Fruit fly (Drosophila melanogaster): ENCODE data around the gene dmt.

The dmt gene

dm6 chr3R:9701148-9701703 lies 9.7 kb upstream of the dmt start (continued):
- TF ChIP-seq pho (GFP tag; optimal IDR thresholded peaks at IDR 0.05) (peak; percentile 44), abd-A (tag; optimal IDR thresholded peaks at IDR 0.05) (peak; percentile 3), CG2120 (GFP tag; optimal IDR thresholded peaks at IDR 0.05) (peak; percentile 38), mirr (GFP tag; optimal IDR thresholded peaks at IDR 0.05) (peak; percentile 86), Side (GFP tag; optimal IDR thresholded peaks at IDR 0.05) (peak; percentile 28), BEAF-32 (GFP tag; optimal IDR thresholded peaks at IDR 0.05) (no peak), CG6854 (GFP tag; optimal IDR thresholded peaks at IDR 0.05) (peak; percentile 22), CG17568 (GFP tag; optimal IDR thresholded peaks at IDR 0.05) (peak; percentile 41), CG13775 (GFP tag; optimal IDR thresholded peaks at IDR 0.05) (no peak), CG12942 (GFP tag; optimal IDR thresholded peaks at IDR 0.05) (peak; percentile 44), Tbp (GFP tag; optimal IDR thresholded peaks at IDR 0.05) (no peak), Trl (optimal IDR thresholded peaks at IDR 0.05) (no peak), Trl (GFP tag; optimal IDR thresholded peaks at IDR 0.05) (peak; percentile 1), dpn (GFP tag; optimal IDR thresholded peaks at IDR 0.05) (peak in 1 of 2 experiments; percentile 23), mam (GFP tag; optimal IDR thresholded peaks at IDR 0.05) (peak; percentile 21), CG32532 (GFP tag; IDR thresholded peaks at IDR 0.05) (no peak), Bdp1 (GFP tag; optimal IDR thresholded peaks at IDR 0.05) (peak; percentile 5), CG15696 (tag; optimal IDR thresholded peaks at IDR 0.05) (no peak), CG6683 (GFP tag; optimal IDR thresholded peaks at IDR 0.05) (peak; percentile 5), CG8290 (GFP tag; optimal IDR thresholded peaks at IDR 0.05) (no peak), CG8290 (tag; optimal IDR thresholded peaks at IDR 0.05) (peak in 1 of 2 experiments; percentile 62), CG15269 (tag; optimal IDR thresholded peaks at IDR 0.05) (peak; percentile 33), Sox100B (GFP tag; optimal IDR thresholded peaks at IDR 0.05) (peak; percentile 31), ato (GFP tag; IDR thresholded peaks at IDR 0.05; ENCODE audit: partially characterized antibody) (no peak), CG13424 (tag; optimal IDR thresholded peaks at IDR 0.05) (peak; percentile 21), CG4328 (GFP tag; optimal IDR thresholded peaks at IDR 0.05) (peak; percentile 16), E2f2 (GFP tag; IDR thresholded peaks at IDR 0.05) (no peak), HmgZ (tag; optimal IDR thresholded peaks at IDR 0.05) (peak; percentile 21), MTF-1 (GFP tag; optimal IDR thresholded peaks at IDR 0.05; ENCODE audit: borderline replicate concordance) (peak; percentile 56), CG10274 (GFP tag; optimal IDR thresholded peaks at IDR 0.05) (peak; percentile 32), Mes4 (GFP tag; optimal IDR thresholded peaks at IDR 0.05) (no peak), Sox102F (GFP tag; optimal IDR thresholded peaks at IDR 0.05) (peak; percentile 17), CG12299 (tag; optimal IDR thresholded peaks at IDR 0.05) (no peak), CG17385 (GFP tag; optimal IDR thresholded peaks at IDR 0.05) (peak; percentile 14), nau (GFP tag; optimal IDR thresholded peaks at IDR 0.05) (no peak), dysf (GFP tag; IDR thresholded peaks at IDR 0.05) (no peak), Myb (GFP tag; optimal IDR thresholded peaks at IDR 0.05) (peak; percentile 2), B-H2 (GFP tag; optimal IDR thresholded peaks at IDR 0.05) (peak; percentile 32), Optix (GFP tag; IDR thresholded peaks at IDR 0.05) (no peak), unpg (GFP tag; optimal IDR thresholded peaks at IDR 0.05) (peak; percentile 35), Hr39 (optimal IDR thresholded peaks at IDR 0.05) (no peak), Nf-YB (GFP tag; optimal IDR thresholded peaks at IDR 0.05) (peak; percentile 8), Sin3A (optimal IDR thresholded peaks at IDR 0.05) (no peak), CG17359 (tag; optimal IDR thresholded peaks at IDR 0.05) (peak; percentile 51), wek (GFP tag; optimal IDR thresholded peaks at IDR 0.05) (peak; percentile 55), CG15514 (GFP tag; optimal IDR thresholded peaks at IDR 0.05) (peak; percentile 30), BtbVII (GFP tag; optimal IDR thresholded peaks at IDR 0.05) (peak; percentile 31), Fer3 (tag; optimal IDR thresholded peaks at IDR 0.05) (peak; percentile 39), CG15601 (tag; optimal IDR thresholded peaks at IDR 0.05) (peak; percentile 4), bcd (GFP tag; optimal IDR thresholded peaks at IDR 0.05) (peak; percentile 9), CG5180 (GFP tag; optimal IDR thresholded peaks at IDR 0.05) (peak; percentile 45)
